Worm (Caenorhabditis elegans): ENCODE measurements around the gene mrpl-44.

mrpl-44 gene

DNA sequence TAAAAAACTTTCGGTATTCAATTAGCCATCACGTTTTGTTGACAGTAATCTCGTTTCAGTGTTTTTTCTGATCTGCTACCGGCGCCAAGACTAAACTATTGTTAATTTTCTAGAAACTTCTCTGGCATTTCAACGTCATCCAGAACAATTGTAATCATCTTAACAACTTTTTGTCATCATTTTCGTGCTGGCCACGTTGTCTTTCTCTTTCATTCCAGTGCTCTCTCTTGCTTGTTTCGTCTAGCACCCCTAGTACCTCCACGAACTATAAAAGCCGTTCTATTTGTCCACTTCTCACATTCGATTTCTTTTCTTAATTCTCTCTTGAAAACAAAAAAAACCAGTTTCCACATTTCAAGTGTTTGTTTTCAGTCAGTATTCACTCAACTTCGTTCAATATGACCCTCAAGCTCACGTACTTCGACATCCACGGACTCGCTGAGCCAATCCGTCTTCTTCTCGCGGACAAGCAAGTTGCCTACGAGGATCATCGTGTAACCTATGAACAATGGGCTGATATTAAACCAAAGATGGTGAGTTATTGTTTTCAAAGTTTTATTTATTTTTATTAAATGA lies 30.1 kb downstream of the mrpl-44 start, which contains the start of gene gst-1 (continued):
- no peak for TF ChIP-seq snpc-4 (GFP tag; optimal IDR thresholded peaks at IDR 0.05)
- no peak for TF ChIP-seq snpc-4 (tag; optimal IDR thresholded peaks at IDR 0.05)
- no peak for TF ChIP-seq egl-18 (GFP tag; IDR thresholded peaks at IDR 0.05)

DNA sequence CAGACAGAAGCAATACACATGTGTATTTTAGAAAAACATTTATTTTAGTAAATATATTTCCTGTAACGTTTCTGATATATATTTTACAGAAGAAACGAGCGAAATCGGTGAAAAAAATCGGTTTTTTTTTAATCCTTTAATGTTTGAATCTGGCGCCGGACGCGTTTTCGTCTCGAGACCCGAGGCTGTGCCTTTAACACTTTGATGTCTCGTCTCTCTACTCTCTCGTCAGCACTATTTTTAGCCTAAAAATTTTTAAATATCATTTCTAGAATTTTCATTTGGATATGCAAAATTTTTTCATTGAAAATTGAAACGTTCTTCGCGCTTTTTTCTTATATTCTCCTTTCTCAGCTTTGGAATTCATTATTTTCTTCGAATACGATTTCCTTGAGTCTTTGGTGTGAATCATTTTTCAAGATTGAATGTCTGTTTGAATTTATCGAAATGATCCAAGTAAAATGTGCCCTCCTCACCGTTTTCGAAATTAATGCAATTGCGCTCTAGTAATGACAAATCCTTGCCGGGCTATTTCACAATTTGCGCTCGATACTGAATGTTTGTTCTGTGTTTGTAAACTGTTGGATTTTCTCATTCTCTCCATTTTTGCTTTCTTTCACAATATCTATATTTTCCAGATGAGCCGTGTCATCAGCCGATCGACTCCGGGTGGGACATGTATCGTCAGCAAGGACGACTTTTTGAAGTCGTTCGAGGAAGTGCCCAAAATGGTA lies 34.6 kb downstream of the mrpl-44 start, which contains the start of gene cls-2:
Gene cls-2, plus strand, starts transcription at position 635 of the 734 bp plus-strand sequence.
- TF ChIP-seq F37B4.10 (GFP tag; IDR thresholded peaks at IDR 0.05): no peak
- no peak for TF ChIP-seq sptf-2 (GFP tag; optimal IDR thresholded peaks at IDR 0.05)
- TF ChIP-seq attf-6 (GFP tag; IDR thresholded peaks at IDR 0.05): no peak
- TF ChIP-seq gei-17 (GFP tag; optimal IDR thresholded peaks at IDR 0.05): no peak
- no peak for TF ChIP-seq lin-26 (GFP tag; IDR thresholded peaks at IDR 0.05)
- peak; percentile 50 for TF ChIP-seq lsl-1 (GFP tag; optimal IDR thresholded peaks at IDR 0.05)
- peak; percentile 57 for TF ChIP-seq D2030.7 (GFP tag; IDR thresholded peaks at IDR 0.05)
- TF ChIP-seq Y95B8A.8 (GFP tag; IDR thresholded peaks at IDR 0.05): no peak
- TF ChIP-seq Y56A3A.18 (GFP tag; IDR thresholded peaks at IDR 0.05): no peak
- no peak for TF ChIP-seq sea-2 (GFP tag; IDR thresholded peaks at IDR 0.05)
- no peak for TF ChIP-seq ztf-25 (GFP tag; IDR thresholded peaks at IDR 0.05)
- no peak for TF ChIP-seq hlh-12 (tag; optimal IDR thresholded peaks at IDR 0.05)
- no peak for TF ChIP-seq ztf-28 (GFP tag; IDR thresholded peaks at IDR 0.05)
- TF ChIP-seq B0035.1 (tag; optimal IDR thresholded peaks at IDR 0.05): no peak
- 0 out of 2 replicates have a peak, but pooled peaks have one; percentile 45 for TF ChIP-seq Y53G8AR.9 (GFP tag; conservative IDR thresholded peaks at IDR 0.05)
- TF ChIP-seq dpl-1 (GFP tag; optimal IDR thresholded peaks at IDR 0.05): peak; percentile 28
- no peak for TF ChIP-seq C06A6.2 (GFP tag; conservative IDR thresholded peaks at IDR 0.05)
- TF ChIP-seq lin-54 (GFP tag; optimal IDR thresholded peaks at IDR 0.05): peak; percentile 66
- TF ChIP-seq unc-62 (GFP tag; optimal IDR thresholded peaks at IDR 0.05): no peak
- TF ChIP-seq xnd-1 (tag; optimal IDR thresholded peaks at IDR 0.05): peak; percentile 29
- peak; percentile 48 for TF ChIP-seq F49E8.2 (tag; optimal IDR thresholded peaks at IDR 0.05; ENCODE audit: insufficient read depth)
- TF ChIP-seq chd-7 (tag; optimal IDR thresholded peaks at IDR 0.05): no peak
- peak; percentile 39 for TF ChIP-seq madf-8 (GFP tag; conservative IDR thresholded peaks at IDR 0.05)
- no peak for TF ChIP-seq ztf-22 (GFP tag; optimal IDR thresholded peaks at IDR 0.05)
- no peak for TF ChIP-seq K11D2.4 (GFP tag; IDR thresholded peaks at IDR 0.05)
- TF ChIP-seq snpc-3.4 (tag; optimal IDR thresholded peaks at IDR 0.05): peak; percentile 41
- no peak for TF ChIP-seq K12H6.12 (tag; optimal IDR thresholded peaks at IDR 0.05)
- TF ChIP-seq ceh-91 (GFP tag; IDR thresholded peaks at IDR 0.05): peak; percentile 41; the same call in 1 of the 2 replicates
- peak; percentile 87 for TF ChIP-seq F33H1.4 (GFP tag; IDR thresholded peaks at IDR 0.05)
- peak; percentile 6 for TF ChIP-seq snpc-1.1 (tag; optimal IDR thresholded peaks at IDR 0.05; ENCODE audit: insufficient read depth)
- peak; percentile 67 for TF ChIP-seq F23B12.7 (tag; optimal IDR thresholded peaks at IDR 0.05; ENCODE audit: insufficient read depth)
- TF ChIP-seq snpc-1.3 (tag; optimal IDR thresholded peaks at IDR 0.05; ENCODE audit: insufficient read depth): peak; percentile 43
- TF ChIP-seq atf-7 (tag; optimal IDR thresholded peaks at IDR 0.05): no peak
- TF ChIP-seq somi-1 (GFP tag; optimal IDR thresholded peaks at IDR 0.05): no peak
- peak; percentile 71 for TF ChIP-seq madf-6 (GFP tag; IDR thresholded peaks at IDR 0.05)
- TF ChIP-seq ets-4 (GFP tag; optimal IDR thresholded peaks at IDR 0.05): no peak
- peak; percentile 39 for TF ChIP-seq ama-1 (optimal IDR thresholded peaks at IDR 0.05)
- peak in 1 of 2 experiments; percentile 21 for TF ChIP-seq ama-1 (GFP tag; optimal IDR thresholded peaks at IDR 0.05)
- no peak for TF ChIP-seq dpff-1 (tag; optimal IDR thresholded peaks at IDR 0.05)
- TF ChIP-seq B0336.3 (GFP tag; IDR thresholded peaks at IDR 0.05): no peak
- TF ChIP-seq cebp-1 (GFP tag; IDR thresholded peaks at IDR 0.05): no peak
- TF ChIP-seq cebp-1 (tag; optimal IDR thresholded peaks at IDR 0.05): peak; percentile 76
- peak; percentile 72 for TF ChIP-seq efl-1 (GFP tag; optimal IDR thresholded peaks at IDR 0.05)

Data from whole organism, young adult.